Fruit fly (Drosophila melanogaster) whole organism, embryonic: ENCODE measurements around the gene sna.
A peak's percentile ranks its signal among the peaks of the same experiment; 100 is the strongest.

ENCODE experiments used
- Aef1 ChIP-seq: fragments of 200-800 bp; sonication (Bioruptor generic); IDR thresholded peaks from 3 replicates; pipeline ENCODE4 v1.3.6; 2022; ENCODE audit warnings: missing biosample characterization, missing genetic modification characterization
- Atf-2 ChIP-seq: fragments of 200-800 bp; sonication (Bioruptor generic); optimal IDR thresholded peaks from 2 replicates; lab custom pipeline; 2016; ENCODE audit warnings: missing biosample characterization, missing genetic modification characterization
- BtbVII ChIP-seq: fragments of 200-800 bp; sonication (Bioruptor generic); optimal IDR thresholded peaks from 3 replicates; lab custom pipeline; 2017; ENCODE audit warnings: missing biosample characterization, mild to moderate bottlenecking, missing genetic modification characterization
- CG10959 ChIP-seq: fragments of 200-800 bp; sonication (Bioruptor generic); IDR thresholded peaks from 2 replicates; pipeline ENCODE4 v1.3.6; 2022; ENCODE audit warnings: missing biosample characterization, missing genetic modification characterization
- CG11093 ChIP-seq: fragments of 200-800 bp; sonication (Bioruptor generic); IDR thresholded peaks from 3 replicates; pipeline ENCODE4 v1.3.6; 2022; ENCODE audit warnings: missing biosample characterization, missing genetic modification characterization
- CG12942 ChIP-seq: fragments of 200-800 bp; sonication (Bioruptor generic); optimal IDR thresholded peaks from 3 replicates; lab custom pipeline; 2016; ENCODE audit warnings: missing biosample characterization, missing genetic modification characterization
- CG13296 ChIP-seq: fragments of 200-800 bp; sonication (Bioruptor generic); optimal IDR thresholded peaks from 3 replicates; lab custom pipeline; 2018; ENCODE audit warnings: missing biosample characterization, mild to moderate bottlenecking, missing genetic modification characterization
- CG14050 ChIP-seq: fragments of 200-800 bp; sonication (Bioruptor generic); IDR thresholded peaks from 3 replicates; pipeline ENCODE4 v1.3.6; 2022; ENCODE audit warnings: missing biosample characterization, missing genetic modification characterization
- CG14710 ChIP-seq: fragments of 200-800 bp; sonication (Bioruptor generic); optimal IDR thresholded peaks from 3 replicates; lab custom pipeline; 2019; ENCODE audit warnings: missing biosample characterization, mild to moderate bottlenecking, missing genetic modification characterization, moderate library complexity
- CG16779 ChIP-seq: fragments of 200-800 bp; sonication (Bioruptor generic); IDR thresholded peaks from 2 replicates; pipeline ENCODE4 v1.3.6; 2022; ENCODE audit warnings: missing biosample characterization, missing genetic modification characterization
- CG17385 ChIP-seq: fragments of 200-800 bp; sonication (Bioruptor generic); optimal IDR thresholded peaks from 3 replicates; lab custom pipeline; 2018; ENCODE audit warnings: missing biosample characterization, mild to moderate bottlenecking, missing genetic modification characterization
- CG18764 ChIP-seq: fragments of 200-800 bp; sonication (Bioruptor generic); optimal IDR thresholded peaks from 3 replicates; lab custom pipeline; 2016; ENCODE audit warnings: missing biosample characterization, missing genetic modification characterization
- CG2199 ChIP-seq: fragments of 200-800 bp; sonication (Bioruptor generic); IDR thresholded peaks from 3 replicates; pipeline ENCODE4 v1.3.6; 2022; ENCODE audit warnings: missing biosample characterization, missing genetic modification characterization
- CG34422 ChIP-seq: fragments of 200-800 bp; sonication (Bioruptor generic); IDR thresholded peaks from 3 replicates; pipeline ENCODE4 v1.3.6; 2022; ENCODE audit warnings: missing biosample characterization, missing genetic modification characterization
- CG6854 ChIP-seq: fragments of 200-800 bp; sonication (Bioruptor generic); optimal IDR thresholded peaks from 3 replicates; lab custom pipeline; 2017; ENCODE audit warnings: missing biosample characterization, mild to moderate bottlenecking, missing genetic modification characterization
- CG8089 ChIP-seq: fragments of 200-800 bp; sonication (Bioruptor generic); optimal IDR thresholded peaks from 3 replicates; lab custom pipeline; 2016; ENCODE audit warnings: missing biosample characterization, missing genetic modification characterization
- Deaf1 ChIP-seq: fragments of 200-800 bp; optimal IDR thresholded peaks from 3 replicates; lab custom pipeline; 2019; ENCODE audit warnings: missing biosample characterization, mild to moderate bottlenecking, missing genetic modification characterization, moderate library complexity
- Elba2 ChIP-seq: fragments of 200-800 bp; sonication (Bioruptor generic); optimal IDR thresholded peaks from 3 replicates; lab custom pipeline; 2016; ENCODE audit warnings: missing biosample characterization, missing genetic modification characterization
- HLHmδ ChIP-seq: fragments of 200-800 bp; sonication (Bioruptor generic); optimal IDR thresholded peaks from 2 replicates; lab custom pipeline; 2018; ENCODE audit warnings: missing biosample characterization, mild to moderate bottlenecking, missing genetic modification characterization, moderate library complexity
- Kr ChIP-seq: fragments of 200-800 bp; sonication (Bioruptor generic); optimal IDR thresholded peaks from 2 replicates; lab custom pipeline; 2017; ENCODE audit warnings: missing biosample characterization, mild to moderate bottlenecking, missing genetic modification characterization
- Meics ChIP-seq: fragments of 200-800 bp; sonication (Bioruptor generic); optimal IDR thresholded peaks from 2 replicates; lab custom pipeline; 2017; ENCODE audit warnings: missing biosample characterization, mild to moderate bottlenecking, missing genetic modification characterization
- Mrtf ChIP-seq: fragments of 200-800 bp; sonication (Bioruptor generic); IDR thresholded peaks from 3 replicates; pipeline ENCODE4 v1.3.6; 2022; ENCODE audit warnings: missing biosample characterization, missing genetic modification characterization
- Neu2 ChIP-seq: fragments of 200-800 bp; sonication (Bioruptor generic); optimal IDR thresholded peaks from 3 replicates; lab custom pipeline; 2016; ENCODE audit warnings: missing biosample characterization, missing genetic modification characterization, borderline replicate concordance
- Pdp1 ChIP-seq, 2 experiments: fragments of 200-800 bp; sonication (Bioruptor generic); optimal IDR thresholded peaks; 3 replicates each; lab custom pipeline; 2016; ENCODE audit warnings: missing biosample characterization in 2 of 2, missing genetic modification characterization in 2 of 2, mild to moderate bottlenecking in 1 of 2, moderate library complexity in 1 of 2
- Tbp ChIP-seq: fragments of >200 bp; optimal IDR thresholded peaks from 2 replicates; lab custom pipeline; 2018; ENCODE audit warnings: missing biosample characterization, missing genetic modification characterization
- cato ChIP-seq: fragments of 200-800 bp; sonication (Bioruptor generic); optimal IDR thresholded peaks from 2 replicates; lab custom pipeline; 2016; ENCODE audit warnings: missing biosample characterization, missing genetic modification characterization, borderline replicate concordance
- ci ChIP-seq: fragments of 200-800 bp; sonication (Bioruptor generic); IDR thresholded peaks from 3 replicates; pipeline ENCODE4 v1.3.6; 2022; ENCODE audit warnings: missing biosample characterization, missing genetic modification characterization
- dan ChIP-seq: fragments of 200-800 bp; sonication (Bioruptor generic); IDR thresholded peaks from 2 replicates; pipeline ENCODE4 v1.3.6; 2022; ENCODE audit warnings: missing biosample characterization, missing genetic modification characterization
- ems ChIP-seq: fragments of 200-800 bp; sonication (Bioruptor generic); optimal IDR thresholded peaks from 3 replicates; lab custom pipeline; 2016; ENCODE audit warnings: missing biosample characterization, missing genetic modification characterization
- gsb-n ChIP-seq: fragments of 200-800 bp; sonication (Bioruptor generic); optimal IDR thresholded peaks from 3 replicates; lab custom pipeline; 2018; ENCODE audit warnings: missing biosample characterization, mild to moderate bottlenecking, missing genetic modification characterization
- ham ChIP-seq: fragments of 200-800 bp; sonication (Bioruptor generic); IDR thresholded peaks from 2 replicates; pipeline ENCODE4 v1.3.6; 2022; ENCODE audit warnings: missing biosample characterization, missing genetic modification characterization
- her ChIP-seq: fragments of 200-800 bp; sonication (Bioruptor generic); optimal IDR thresholded peaks from 2 replicates; lab custom pipeline; 2016; ENCODE audit warnings: missing biosample characterization, missing genetic modification characterization
- lab ChIP-seq: fragments of 200-800 bp; sonication (Bioruptor generic); optimal IDR thresholded peaks from 3 replicates; lab custom pipeline; 2017; ENCODE audit warnings: missing biosample characterization, missing genetic modification characterization, mild to moderate bottlenecking, moderate library complexity, missing genetic modification reagents
- maf-S ChIP-seq: fragments of 200-800 bp; sonication (Bioruptor generic); optimal IDR thresholded peaks from 2 replicates; lab custom pipeline; 2016; ENCODE audit warnings: missing biosample characterization, missing genetic modification characterization
- mirr ChIP-seq: fragments of 200-800 bp; sonication (Bioruptor generic); optimal IDR thresholded peaks from 3 replicates; lab custom pipeline; 2018; ENCODE audit warnings: missing biosample characterization, mild to moderate bottlenecking, missing genetic modification characterization
- mld ChIP-seq: fragments of 200-800 bp; sonication (Bioruptor generic); IDR thresholded peaks from 3 replicates; pipeline ENCODE4 v1.3.6; 2022; ENCODE audit warnings: missing biosample characterization, missing genetic modification characterization; ENCODE audit not compliant: partially characterized antibody
- odd ChIP-seq: fragments of 200-800 bp; sonication (Bioruptor generic); optimal IDR thresholded peaks from 2 replicates; lab custom pipeline; 2017; ENCODE audit warnings: missing biosample characterization, mild to moderate bottlenecking, missing genetic modification characterization
- pb ChIP-seq: fragments of 200-800 bp; sonication (Bioruptor generic); optimal IDR thresholded peaks from 3 replicates; lab custom pipeline; 2016; ENCODE audit warnings: missing biosample characterization, missing genetic modification characterization
- pfk ChIP-seq: fragments of 200-800 bp; sonication (Bioruptor generic); optimal IDR thresholded peaks from 2 replicates; lab custom pipeline; 2018; ENCODE audit warnings: missing biosample characterization, mild to moderate bottlenecking, missing genetic modification characterization, moderate library complexity
- phol ChIP-seq: fragments of 200-800 bp; sonication (Bioruptor generic); optimal IDR thresholded peaks from 3 replicates; lab custom pipeline; 2018; ENCODE audit warnings: missing biosample characterization, mild to moderate bottlenecking, missing genetic modification characterization, moderate library complexity
- pita ChIP-seq: fragments of 200-800 bp; sonication (Bioruptor generic); optimal IDR thresholded peaks from 2 replicates; lab custom pipeline; 2017; ENCODE audit warnings: missing biosample characterization, mild to moderate bottlenecking, missing genetic modification characterization
- pnt ChIP-seq: fragments of 200-800 bp; sonication (Bioruptor generic); optimal IDR thresholded peaks from 3 replicates; lab custom pipeline; 2016; ENCODE audit warnings: missing biosample characterization, missing genetic modification characterization
- psq ChIP-seq: fragments of 200-800 bp; sonication (Bioruptor generic); optimal IDR thresholded peaks from 2 replicates; lab custom pipeline; 2017; ENCODE audit warnings: missing biosample characterization, missing genetic modification characterization
- scrt ChIP-seq: fragments of 200-800 bp; sonication (Bioruptor generic); optimal IDR thresholded peaks from 2 replicates; lab custom pipeline; 2018; ENCODE audit warnings: missing biosample characterization, mild to moderate bottlenecking, missing genetic modification characterization, moderate library complexity
- tap ChIP-seq: fragments of 200-800 bp; optimal IDR thresholded peaks from 3 replicates; lab custom pipeline; 2019; ENCODE audit warnings: missing biosample characterization, mild to moderate bottlenecking, missing genetic modification characterization, moderate library complexity
- unpg ChIP-seq: fragments of 200-800 bp; sonication (Bioruptor generic); optimal IDR thresholded peaks from 3 replicates; lab custom pipeline; 2018; ENCODE audit warnings: missing biosample characterization, mild to moderate bottlenecking, missing genetic modification characterization, moderate library complexity
- vvl ChIP-seq: fragments of 200-800 bp; sonication (Bioruptor generic); IDR thresholded peaks from 2 replicates; pipeline ENCODE4 v1.3.6; 2022; ENCODE audit warnings: missing biosample characterization, missing genetic modification characterization
- wek ChIP-seq: fragments of 200-800 bp; sonication (Bioruptor generic); optimal IDR thresholded peaks from 3 replicates; lab custom pipeline; 2018; ENCODE audit warnings: missing biosample characterization, mild to moderate bottlenecking, missing genetic modification characterization, moderate library complexity
- wor ChIP-seq: fragments of 200-800 bp; sonication (Bioruptor generic); IDR thresholded peaks from 2 replicates; pipeline ENCODE4 v1.3.6; 2022; ENCODE audit warnings: missing biosample characterization, missing genetic modification characterization

The sna gene

dm6 chr2L:15498885-15499696 lies 21.0 kb upstream of the sna start, which contains the start of gene lace (continued):
- peak; percentile 81 for TF ChIP-seq Meics (GFP tag; lab: Kevin White, UChicago)
- peak; percentile 83 for TF ChIP-seq CG14710
- no peak for TF ChIP-seq dan (GFP tag; lab: Robert Waterston, UW)
- TF ChIP-seq ems (GFP tag; lab: Kevin White, UChicago): peak; percentile 56
- TF ChIP-seq vvl: peak; percentile 94
- TF ChIP-seq pita (GFP tag; lab: Kevin White, UChicago): peak; percentile 96
- TF ChIP-seq CG18764 (GFP tag; lab: Kevin White, UChicago): peak; percentile 69
- TF ChIP-seq HLHmδ (GFP tag; lab: Kevin White, UChicago): peak; percentile 60
- peak; percentile 36 for TF ChIP-seq psq
- peak; percentile 74 for TF ChIP-seq Atf-2 (GFP tag; lab: Kevin White, UChicago)
- TF ChIP-seq maf-S (GFP tag; lab: Kevin White, UChicago): peak; percentile 80
- TF ChIP-seq Kr (GFP tag; lab: Kevin White, UChicago): no peak
- TF ChIP-seq BtbVII (GFP tag; lab: Kevin White, UChicago): peak; percentile 33
- TF ChIP-seq CG34422 (GFP tag; lab: Robert Waterston, UW): peak; percentile 81
- TF ChIP-seq phol (tag; lab: Kevin White, UChicago): peak; percentile 86
- TF ChIP-seq Deaf1 (tag; lab: Kevin White, UChicago): peak; percentile 40
- peak; percentile 70 for TF ChIP-seq pfk
- TF ChIP-seq odd: peak; percentile 33
- TF ChIP-seq lab (GFP tag; lab: Kevin White, UChicago): peak; percentile 90
- TF ChIP-seq pnt (GFP tag; lab: Kevin White, UChicago): peak; percentile 63
- TF ChIP-seq CG17385 (GFP tag; lab: Kevin White, UChicago): peak; percentile 63
- TF ChIP-seq mirr (GFP tag; lab: Kevin White, UChicago): peak; percentile 56
- peak; percentile 98 for TF ChIP-seq ci (GFP tag; lab: Robert Waterston, UW)
- TF ChIP-seq pb (GFP tag; lab: Kevin White, UChicago): peak; percentile 74
- TF ChIP-seq wek (GFP tag; lab: Kevin White, UChicago): peak; percentile 33
- TF ChIP-seq CG2199 (GFP tag; lab: Robert Waterston, UW): peak; percentile 97
- peak; percentile 76 for TF ChIP-seq Aef1 (GFP tag; lab: Robert Waterston, UW)
- TF ChIP-seq her (GFP tag; lab: Kevin White, UChicago): peak; percentile 79
- TF ChIP-seq Mrtf (GFP tag; lab: Robert Waterston, UW): peak; percentile 62; the same call in 2 of the 3 replicates
- peak; percentile 73 for TF ChIP-seq unpg (GFP tag; lab: Kevin White, UChicago)
- TF ChIP-seq CG12942 (GFP tag; lab: Kevin White, UChicago): peak; percentile 67
- peak; percentile 70 for TF ChIP-seq CG10959 (GFP tag; lab: Robert Waterston, UW)
- TF ChIP-seq mld: no peak
- peak; percentile 59 for TF ChIP-seq scrt
- peak; percentile 84 for TF ChIP-seq CG8089 (GFP tag; lab: Kevin White, UChicago)
- no peak for TF ChIP-seq CG6854 (GFP tag; lab: Kevin White, UChicago)
- TF ChIP-seq CG16779: peak; percentile 80; the same call in 1 of the 2 replicates
- no peak for TF ChIP-seq Tbp (GFP tag; lab: Kevin White, UChicago)
- peak; percentile 76 for TF ChIP-seq gsb-n (tag; lab: Kevin White, UChicago)
- peak; percentile 13 for TF ChIP-seq tap (tag; lab: Kevin White, UChicago)
- TF ChIP-seq cato: peak; percentile 70
- peak; percentile 77 for TF ChIP-seq Elba2
- no peak for TF ChIP-seq CG11093 (GFP tag; lab: Robert Waterston, UW)
- TF ChIP-seq ham: peak; percentile 76
- peak; percentile 31 for TF ChIP-seq CG13296 (GFP tag; lab: Kevin White, UChicago)
- TF ChIP-seq Neu2: peak; percentile 24
- 0 out of 2 replicates have a peak, but pooled peaks have one; percentile 15 for TF ChIP-seq wor (GFP tag; lab: Robert Waterston, UW)
- peak; percentile 76 to 77 for TF ChIP-seq Pdp1 (GFP tag; optimal IDR thresholded peaks at IDR 0.05; lab: Kevin White, UChicago)
- peak; percentile 79 for TF ChIP-seq CG14050 (GFP tag; lab: Robert Waterston, UW)
